Worm (Caenorhabditis elegans) whole organism, midembryonic: ENCODE results near the gene cyp-34A8.

Source experiments
- flt-1 ChIP-seq: fragments of 200-800 bp; sonication (Bioruptor generic); IDR thresholded peaks from 2 replicates; pipeline ENCODE4 v1.3.6; 2022; ENCODE audit warnings: missing genetic modification characterization, missing compliant biosample characterization
- ztf-29 ChIP-seq: fragments of 200-800 bp; sonication (Bioruptor generic); IDR thresholded peaks from 2 replicates; pipeline ENCODE4 v1.3.6; 2022; ENCODE audit warnings: missing genetic modification reagents, missing genetic modification characterization, missing compliant biosample characterization

DNA sequence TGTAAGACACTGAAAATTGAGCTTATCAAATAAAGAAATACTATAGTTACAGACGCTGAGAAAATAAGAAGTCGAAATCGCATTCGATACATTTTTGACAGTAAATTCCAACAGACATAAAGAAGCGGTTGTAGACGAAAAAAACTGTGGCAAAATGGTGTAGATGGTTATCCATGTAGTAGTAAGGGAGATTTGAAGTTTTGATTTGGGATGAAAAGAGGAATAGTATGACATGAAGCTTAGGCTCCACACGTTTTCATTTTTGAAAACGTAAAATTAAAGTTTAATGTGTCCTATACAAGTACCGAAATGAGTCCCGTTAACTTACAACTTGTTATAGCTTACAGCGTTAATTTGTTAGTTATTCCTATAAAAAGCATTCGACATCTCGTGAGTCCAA lies 26.4 kb upstream of the cyp-34A8 start, which contains the start of gene K09D9.9:
- TF ChIP-seq flt-1 (GFP tag; lab: Robert Waterston, UW) (no peak), ztf-29 (GFP tag; lab: Robert Waterston, UW) (no peak)
